Fruit fly (Drosophila melanogaster): ENCODE measurements around the gene Dhfr.

Gene Dhfr

dm6 chr3R:16449187-16449973 lies 31.6 kb upstream of the Dhfr start (continued):
- peak; percentile 95 for TF ChIP-seq tap (tag; optimal IDR thresholded peaks at IDR 0.05)
- no peak for TF ChIP-seq tll (GFP tag; optimal IDR thresholded peaks at IDR 0.05)
- TF ChIP-seq CG12104 (GFP tag; optimal IDR thresholded peaks at IDR 0.05): peak; percentile 88
- TF ChIP-seq pho (GFP tag; optimal IDR thresholded peaks at IDR 0.05): peak; percentile 61
- TF ChIP-seq p53 (GFP tag; optimal IDR thresholded peaks at IDR 0.05): peak; percentile 82
- TF ChIP-seq Poxn (GFP tag; IDR thresholded peaks at IDR 0.05): peak; percentile 49; the same call in 1 of the 2 replicates
- TF ChIP-seq CG10431 (GFP tag; optimal IDR thresholded peaks at IDR 0.05): peak; percentile 95
- peak; percentile 96 for TF ChIP-seq CG16815 (GFP tag; optimal IDR thresholded peaks at IDR 0.05)
- peak; percentile 94 for TF ChIP-seq CG1024 (GFP tag; IDR thresholded peaks at IDR 0.05)
- TF ChIP-seq CG10543 (GFP tag; optimal IDR thresholded peaks at IDR 0.05): peak; percentile 73
- TF ChIP-seq CG17385 (GFP tag; optimal IDR thresholded peaks at IDR 0.05): peak; percentile 83
- peak; percentile 89 for TF ChIP-seq TFAM (GFP tag; optimal IDR thresholded peaks at IDR 0.05)
- no peak for TF ChIP-seq sna (GFP tag; IDR thresholded peaks at IDR 0.05; ENCODE audit: partially characterized antibody)
- TF ChIP-seq bigmax (GFP tag; optimal IDR thresholded peaks at IDR 0.05): peak; percentile 9
- peak; percentile 90 for TF ChIP-seq Aef1 (GFP tag; IDR thresholded peaks at IDR 0.05)
- peak; percentile 81 for TF ChIP-seq CG11560 (tag; IDR thresholded peaks at IDR 0.05)
- TF ChIP-seq Dbx (GFP tag; IDR thresholded peaks at IDR 0.05): peak; percentile 64; the same call in 2 of the 3 replicates
- peak; percentile 95 for TF ChIP-seq ATbp (GFP tag; optimal IDR thresholded peaks at IDR 0.05)
- peak; percentile 89 for TF ChIP-seq CG2202 (tag; optimal IDR thresholded peaks at IDR 0.05)
- peak; percentile 95 for TF ChIP-seq Antp (GFP tag; optimal IDR thresholded peaks at IDR 0.05)
- TF ChIP-seq CG15479 (GFP tag; optimal IDR thresholded peaks at IDR 0.05): peak; percentile 3
- peak; percentile 34 for TF ChIP-seq Hmx (GFP tag; optimal IDR thresholded peaks at IDR 0.05)
- peak; percentile 87 for TF ChIP-seq Atf-2 (GFP tag; optimal IDR thresholded peaks at IDR 0.05)
- TF ChIP-seq CG12236 (GFP tag; optimal IDR thresholded peaks at IDR 0.05): peak; percentile 83
- TF ChIP-seq pita (GFP tag; optimal IDR thresholded peaks at IDR 0.05): no peak
- peak; percentile 52 for TF ChIP-seq MBD-R2 (GFP tag; IDR thresholded peaks at IDR 0.05)
- peak; percentile 94 for TF ChIP-seq CG30431 (GFP tag; optimal IDR thresholded peaks at IDR 0.05)
- TF ChIP-seq Lim3 (GFP tag; IDR thresholded peaks at IDR 0.05): peak; percentile 66; the same call in 1 of the 2 replicates
- TF ChIP-seq CG14965 (GFP tag; optimal IDR thresholded peaks at IDR 0.05; ENCODE audit: borderline replicate concordance): peak; percentile 73
- peak; percentile 68 for TF ChIP-seq Bgb (GFP tag; IDR thresholded peaks at IDR 0.05; ENCODE audit: partially characterized antibody)
- peak; percentile 95 for TF ChIP-seq Mrtf (GFP tag; IDR thresholded peaks at IDR 0.05)
- TF ChIP-seq CG31224 (GFP tag; IDR thresholded peaks at IDR 0.05): peak; percentile 85
- peak; percentile 71 for TF ChIP-seq schlank (tag; optimal IDR thresholded peaks at IDR 0.05)
- peak; percentile 13 for TF ChIP-seq exex (tag; optimal IDR thresholded peaks at IDR 0.05)
- peak; percentile 51 for TF ChIP-seq vfl (GFP tag; optimal IDR thresholded peaks at IDR 0.05)
- peak; percentile 26 for TF ChIP-seq fd102C (GFP tag; optimal IDR thresholded peaks at IDR 0.05)
- TF ChIP-seq Dfd (GFP tag; optimal IDR thresholded peaks at IDR 0.05): no peak
- TF ChIP-seq CG11247 (GFP tag; IDR thresholded peaks at IDR 0.05): peak; percentile 92
- TF ChIP-seq dan (GFP tag; IDR thresholded peaks at IDR 0.05): peak; percentile 96
- no peak for TF ChIP-seq CG13287 (GFP tag; IDR thresholded peaks at IDR 0.05; ENCODE audit: partially characterized antibody)
- TF ChIP-seq az2 (GFP tag; optimal IDR thresholded peaks at IDR 0.05): peak; percentile 94
- peak; percentile 90 for TF ChIP-seq crol (GFP tag; IDR thresholded peaks at IDR 0.05)
- TF ChIP-seq CG10321 (GFP tag; IDR thresholded peaks at IDR 0.05): peak; percentile 34; the same call in 1 of the 2 replicates
- peak; percentile 72 for TF ChIP-seq seq (GFP tag; IDR thresholded peaks at IDR 0.05)
- TF ChIP-seq MTF-1 (GFP tag; optimal IDR thresholded peaks at IDR 0.05; ENCODE audit: borderline replicate concordance): peak; percentile 91
- peak; percentile 77 for TF ChIP-seq CrebB (tag; optimal IDR thresholded peaks at IDR 0.05)
- TF ChIP-seq tin (GFP tag; optimal IDR thresholded peaks at IDR 0.05): peak; percentile 96
- peak; percentile 71 for TF ChIP-seq Sry-δ (GFP tag; optimal IDR thresholded peaks at IDR 0.05)
- peak; percentile 86 for TF ChIP-seq ro (GFP tag; IDR thresholded peaks at IDR 0.05)
